Fruit fly (Drosophila melanogaster) Kc167 (cell line): Measurements from ENCODE around the gene Mat89Ba.

ENCODE experiments used
- Sin3A ChIP-seq: fragments of >200 bp; optimal IDR thresholded peaks from 2 replicates; lab custom pipeline; 2018; ENCODE audit warnings: missing external identifiers
- h ChIP-seq: fragments of >200 bp; optimal IDR thresholded peaks from 3 replicates; lab custom pipeline; 2018; ENCODE audit warnings: missing external identifiers
- psq ChIP-seq: fragments of >200 bp; optimal IDR thresholded peaks from 2 replicates; lab custom pipeline; 2017; ENCODE audit warnings: missing external identifiers
- ttk ChIP-seq: sonication (Bioruptor generic); optimal IDR thresholded peaks from 2 replicates; lab custom pipeline; 2017; ENCODE audit warnings: missing external identifiers

- TF ChIP-seq psq (lab: Kevin White, UChicago) = no peak
- TF ChIP-seq Sin3A (lab: Kevin White, UChicago) = no peak
- TF ChIP-seq ttk (lab: Kevin White, UChicago) = no peak
- TF ChIP-seq h (lab: Kevin White, UChicago) = no peak
Measured at dm6 chr3R:16310081-16310493, 37.9 kb upstream of the Mat89Ba start.
